Worm (Caenorhabditis elegans) whole organism, dauer: ENCODE data around the gene frpr-8.

Experiments
- unc-62 ChIP-seq: sonication (generic microtip); optimal IDR thresholded peaks from 2 replicates; lab custom pipeline; 2017; ENCODE audit warnings: missing biosample characterization, missing genetic modification reagents, missing genetic modification characterization

Gene frpr-8

ce11 chrX:8741629-8742170 is 44.1 kb downstream of the frpr-8 start:
- no peak for TF ChIP-seq unc-62 (GFP tag; lab: Kevin White, UChicago)

- TF ChIP-seq unc-62 (GFP tag; lab: Kevin White, UChicago) = no peak
These were observed 45.3 kb downstream of the frpr-8 start, which contains the start of gene M02D8.7 for ce11 chrX:8742896-8743295. M02D8.7 (minus strand) TSS chrX:8742996.

DNA sequence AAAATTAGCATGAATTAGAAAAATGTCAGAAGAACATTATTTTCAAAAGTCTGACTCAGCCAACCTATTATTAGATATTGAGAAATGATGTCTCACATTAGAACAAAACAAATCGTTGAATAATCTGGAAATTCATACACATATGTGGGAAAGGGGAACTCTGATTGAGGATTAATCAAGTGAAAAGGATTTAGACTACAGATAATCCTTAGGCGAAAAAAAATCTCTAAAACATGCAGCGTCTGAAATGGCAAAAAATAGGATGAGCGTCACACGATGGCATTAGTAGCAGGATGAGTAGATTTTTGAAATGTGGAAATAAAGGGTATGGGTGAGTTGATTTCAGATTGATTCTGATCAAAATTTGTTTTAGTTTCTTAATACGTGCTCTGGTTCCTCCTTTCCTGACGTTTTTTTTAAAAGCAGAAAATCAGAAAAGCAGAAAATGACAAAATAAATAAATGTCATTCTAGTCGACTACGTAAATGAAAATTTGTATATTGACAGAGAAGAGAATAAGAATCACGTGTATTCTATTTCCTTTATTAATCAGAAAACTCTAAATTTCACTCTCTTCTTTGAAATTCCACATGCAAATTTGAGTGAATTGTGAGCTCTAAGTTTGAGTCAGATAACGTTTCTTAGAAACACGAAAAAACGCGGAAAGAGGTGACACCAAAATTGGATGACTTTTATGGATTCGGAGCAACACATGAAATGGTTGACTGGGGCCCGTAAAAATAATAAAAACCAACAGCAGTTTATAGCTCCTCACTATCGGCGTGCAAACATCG is 46.8 kb downstream of the frpr-8 start:
- TF ChIP-seq unc-62 (GFP tag; lab: Kevin White, UChicago) = no peak

- TF ChIP-seq unc-62 (GFP tag; lab: Kevin White, UChicago) = no peak
These were observed 47.9 kb downstream of the frpr-8 start for ce11 chrX:8745524-8745923.

DNA sequence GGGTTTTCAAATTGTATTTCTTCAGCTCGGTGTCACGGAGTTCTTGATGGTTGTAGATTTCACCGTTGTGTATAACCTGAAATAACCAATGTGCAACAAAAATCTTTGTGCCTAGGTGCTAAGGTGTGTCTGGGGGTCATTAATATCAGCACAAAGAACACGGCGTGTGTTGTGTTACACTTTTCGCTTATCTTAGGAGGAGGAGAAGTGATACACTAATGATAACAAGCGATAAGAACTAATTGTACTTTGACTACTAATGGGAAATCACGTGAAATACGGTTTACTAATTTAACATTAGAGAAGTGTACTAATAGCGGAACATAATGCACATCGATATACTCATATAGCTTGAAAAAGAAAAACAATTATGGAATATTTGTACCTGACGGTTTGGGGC is 52.6 kb downstream of the frpr-8 start:
- no peak for TF ChIP-seq unc-62 (GFP tag; lab: Kevin White, UChicago)

- TF ChIP-seq unc-62 (GFP tag; lab: Kevin White, UChicago) = no peak
These were observed 53.0 kb downstream of the frpr-8 start, which contains the start of gene asns-2 for ce11 chrX:8750660-8751059. asns-2 (minus strand) TSS chrX:8750941.
